Worm (Caenorhabditis elegans) whole organism, young adult: Measurements from ENCODE around the gene ZK682.7.

Experiments
- F22D6.2 ChIP-seq: sonication (generic microtip); optimal IDR thresholded peaks from 2 replicates; lab custom pipeline; 2016; ENCODE audit warnings: mild to moderate bottlenecking, missing genetic modification characterization, missing compliant biosample characterization
- F33H1.4 ChIP-seq: fragments of 200-800 bp; sonication (Bioruptor generic); IDR thresholded peaks from 2 replicates; pipeline ENCODE4 v1.3.6; 2022; ENCODE audit warnings: missing genetic modification reagents, missing genetic modification characterization, missing compliant biosample characterization
- F52B5.7 ChIP-seq: sonication (generic microtip); optimal IDR thresholded peaks from 2 replicates; lab custom pipeline; 2016; ENCODE audit warnings: mild to moderate bottlenecking, missing genetic modification characterization, missing compliant biosample characterization
- F55B11.4 ChIP-seq: sonication (generic microtip); optimal IDR thresholded peaks from 2 replicates; lab custom pipeline; 2016; ENCODE audit warnings: missing compliant biosample characterization, missing genetic modification characterization, borderline replicate concordance; ENCODE audit not compliant: insufficient read depth
- F57C9.4 ChIP-seq: sonication (generic microtip); optimal IDR thresholded peaks from 2 replicates; lab custom pipeline; 2017; ENCODE audit warnings: mild to moderate bottlenecking, missing genetic modification characterization, missing compliant biosample characterization
- K12H6.12 ChIP-seq: fragments of 200-800 bp; sonication (Bioruptor generic); optimal IDR thresholded peaks from 2 replicates; lab custom pipeline; 2018; ENCODE audit warnings: mild to moderate bottlenecking, missing genetic modification characterization, missing compliant biosample characterization
- Y53G8AR.9 ChIP-seq: fragments of 200-800 bp; sonication (Bioruptor generic); conservative IDR thresholded peaks from 2 replicates; pipeline ENCODE4 v1.3.6; 2022; ENCODE audit warnings: missing genetic modification reagents, missing genetic modification characterization, missing compliant biosample characterization
- Y67H2A.10 ChIP-seq: fragments of 200-800 bp; sonication (Bioruptor generic); conservative IDR thresholded peaks from 2 replicates; pipeline ENCODE4 v1.3.6; 2022; ENCODE audit warnings: missing genetic modification reagents, missing genetic modification characterization, missing compliant biosample characterization
- Y79H2A.3 ChIP-seq: fragments of 200-800 bp; sonication (Bioruptor generic); conservative IDR thresholded peaks from 2 replicates; pipeline ENCODE4 v1.3.6; 2022; ENCODE audit warnings: missing genetic modification reagents, missing genetic modification characterization, missing compliant biosample characterization
- attf-3 ChIP-seq: fragments of 200-800 bp; sonication (Bioruptor generic); conservative IDR thresholded peaks from 2 replicates; pipeline ENCODE4 v1.3.6; 2022; ENCODE audit warnings: missing genetic modification reagents, missing genetic modification characterization, missing compliant biosample characterization
- attf-6 ChIP-seq: fragments of 200-800 bp; sonication (Bioruptor generic); IDR thresholded peaks from 2 replicates; pipeline ENCODE4 v1.3.6; 2022; ENCODE audit warnings: missing genetic modification reagents, missing genetic modification characterization, missing compliant biosample characterization
- bed-2 ChIP-seq: fragments of 200-800 bp; sonication (Bioruptor generic); IDR thresholded peaks from 2 replicates; pipeline ENCODE4 v1.3.6; 2022; ENCODE audit warnings: missing genetic modification reagents, missing genetic modification characterization, missing compliant biosample characterization
- ccch-3 ChIP-seq: fragments of 200-800 bp; sonication (Bioruptor generic); optimal IDR thresholded peaks from 2 replicates; lab custom pipeline; 2018; ENCODE audit warnings: mild to moderate bottlenecking, missing genetic modification characterization, missing compliant biosample characterization
- cebp-1 ChIP-seq, 2 experiments: fragments of 200-800 bp in 1 of 2; sonication (Bioruptor generic) in 1 of 2; sonication (generic microtip) in 1 of 2; IDR thresholded peaks in 1 of 2; optimal IDR thresholded peaks in 1 of 2; 2 replicates each; pipeline versions ENCODE4 v1.3.6 to Lab custom; 2017 to 2022; ENCODE audit warnings: missing compliant biosample characterization in 2 of 2, missing genetic modification characterization in 2 of 2, mild to moderate bottlenecking in 1 of 2, missing genetic modification reagents in 1 of 2, moderate library complexity in 1 of 2
- ceh-40 ChIP-seq: fragments of 200-800 bp; sonication (Bioruptor generic); IDR thresholded peaks from 2 replicates; pipeline ENCODE4 v1.3.6; 2022; ENCODE audit warnings: missing genetic modification characterization, missing compliant biosample characterization
- ekl-4 ChIP-seq: fragments of 200-800 bp; sonication (Bioruptor generic); IDR thresholded peaks from 2 replicates; pipeline ENCODE4 v1.3.6; 2022; ENCODE audit warnings: missing genetic modification reagents, missing genetic modification characterization, missing compliant biosample characterization
- ets-4 ChIP-seq: fragments of 200-800 bp; sonication (Bioruptor generic); optimal IDR thresholded peaks from 2 replicates; lab custom pipeline; 2018; ENCODE audit warnings: mild to moderate bottlenecking, missing genetic modification characterization, missing compliant biosample characterization
- fkh-3 ChIP-seq: sonication (generic microtip); optimal IDR thresholded peaks from 2 replicates; lab custom pipeline; 2016; ENCODE audit warnings: mild to moderate bottlenecking, missing genetic modification characterization, missing compliant biosample characterization
- hlh-12 ChIP-seq: sonication (generic microtip); optimal IDR thresholded peaks from 2 replicates; lab custom pipeline; 2016; ENCODE audit warnings: missing genetic modification characterization, missing compliant biosample characterization
- let-607 ChIP-seq, 2 experiments: fragments of 200-800 bp in 1 of 2; sonication (Bioruptor generic) in 1 of 2; sonication (generic microtip) in 1 of 2; optimal IDR thresholded peaks; 2 replicates each; lab custom pipeline; 2016 to 2018; ENCODE audit warnings: mild to moderate bottlenecking in 2 of 2, missing compliant biosample characterization in 2 of 2, missing genetic modification characterization in 2 of 2, moderate library complexity in 2 of 2, missing genotype in 1 of 2
- lsy-27 ChIP-seq: sonication (generic microtip); optimal IDR thresholded peaks from 2 replicates; lab custom pipeline; 2017; ENCODE audit warnings: missing genetic modification characterization, mild to moderate bottlenecking, missing compliant biosample characterization, antibody characterized with exemption, missing genotype, borderline replicate concordance; ENCODE audit not compliant: insufficient read depth
- madf-10 ChIP-seq: sonication (generic microtip); optimal IDR thresholded peaks from 2 replicates; lab custom pipeline; 2016; ENCODE audit warnings: mild to moderate bottlenecking, missing genetic modification characterization, missing compliant biosample characterization
- mcd-1 ChIP-seq: fragments of 200-800 bp; sonication (Bioruptor generic); IDR thresholded peaks from 2 replicates; pipeline ENCODE4 v1.3.6; 2022; ENCODE audit warnings: missing genetic modification reagents, missing genetic modification characterization, missing compliant biosample characterization
- mel-28 ChIP-seq: sonication (generic microtip); optimal IDR thresholded peaks from 2 replicates; lab custom pipeline; 2016; ENCODE audit warnings: borderline replicate concordance, mild to moderate bottlenecking, missing genetic modification characterization, missing compliant biosample characterization
- mes-4 ChIP-seq: sonication (generic microtip); optimal IDR thresholded peaks from 2 replicates; lab custom pipeline; 2016; ENCODE audit warnings: missing genotype, missing genetic modification characterization, missing compliant biosample characterization
- nfya-1 ChIP-seq: sonication (generic microtip); optimal IDR thresholded peaks from 2 replicates; lab custom pipeline; 2017; ENCODE audit warnings: antibody characterized with exemption, missing compliant biosample characterization, missing genetic modification characterization, borderline replicate concordance; ENCODE audit not compliant: insufficient read depth
- nhr-120 ChIP-seq: fragments of 200-800 bp; sonication (Bioruptor generic); IDR thresholded peaks from 2 replicates; pipeline ENCODE4 v1.3.6; 2022; ENCODE audit warnings: missing genetic modification characterization, missing compliant biosample characterization
- nhr-90 ChIP-seq: sonication (generic microtip); optimal IDR thresholded peaks from 2 replicates; lab custom pipeline; 2016; ENCODE audit warnings: missing genotype, mild to moderate bottlenecking, missing genetic modification characterization, missing compliant biosample characterization
- sdz-38 ChIP-seq: sonication (generic microtip); optimal IDR thresholded peaks from 2 replicates; lab custom pipeline; 2016; ENCODE audit warnings: missing genotype, missing genetic modification characterization, missing compliant biosample characterization
- snpc-1.1 ChIP-seq: sonication (generic microtip); optimal IDR thresholded peaks from 2 replicates; lab custom pipeline; 2017; ENCODE audit warnings: missing genetic modification characterization, mild to moderate bottlenecking, missing compliant biosample characterization, antibody characterized with exemption, moderate library complexity, missing genotype, missing genetic modification reagents; ENCODE audit not compliant: insufficient read depth
- sptf-2 ChIP-seq: fragments of 200-800 bp; sonication (Bioruptor generic); optimal IDR thresholded peaks from 2 replicates; lab custom pipeline; 2018; ENCODE audit warnings: mild to moderate bottlenecking, missing genetic modification characterization, missing compliant biosample characterization
- tlf-1 ChIP-seq: fragments of 200-800 bp; sonication (Bioruptor generic); optimal IDR thresholded peaks from 2 replicates; lab custom pipeline; 2018; ENCODE audit warnings: mild to moderate bottlenecking, missing genetic modification characterization, missing compliant biosample characterization
- unc-130 ChIP-seq: sonication (generic microtip); optimal IDR thresholded peaks from 2 replicates; lab custom pipeline; 2016; ENCODE audit warnings: missing genetic modification reagents, missing genetic modification characterization, missing compliant biosample characterization
- unc-62 ChIP-seq: fragments of 150-350 bp; optimal IDR thresholded peaks from 2 replicates; lab custom pipeline; 2014; ENCODE audit warnings: missing biosample characterization, missing genetic modification reagents, missing genetic modification characterization
- ztf-18 ChIP-seq: sonication (generic microtip); optimal IDR thresholded peaks from 2 replicates; lab custom pipeline; 2016; ENCODE audit warnings: missing genotype, mild to moderate bottlenecking, missing genetic modification characterization, missing compliant biosample characterization
- ztf-25 ChIP-seq: fragments of 200-800 bp; sonication (Bioruptor generic); IDR thresholded peaks from 2 replicates; pipeline ENCODE4 v1.3.6; 2022; ENCODE audit warnings: missing genetic modification reagents, missing genetic modification characterization, missing compliant biosample characterization
- ztf-3 ChIP-seq: fragments of 200-800 bp; sonication (Bioruptor generic); optimal IDR thresholded peaks from 2 replicates; lab custom pipeline; 2018; ENCODE audit warnings: mild to moderate bottlenecking, missing genetic modification characterization, missing compliant biosample characterization

Gene ZK682.7

ce11 chrV:9338452-9338851 lies 46.5 kb upstream of the ZK682.7 start (continued):
- no peak for TF ChIP-seq F57C9.4 (tag; lab: Kevin White, UChicago)
- no peak for TF ChIP-seq lsy-27 (tag; lab: Kevin White, UChicago)
- no peak for TF ChIP-seq F55B11.4 (tag; lab: Kevin White, UChicago)
- no peak for TF ChIP-seq F22D6.2 (tag; lab: Kevin White, UChicago)
- no peak for TF ChIP-seq mcd-1 (GFP tag; lab: Robert Waterston, UW)
- TF ChIP-seq unc-130 = no peak
- no peak for TF ChIP-seq mel-28
- peak; percentile 80; the same call in 1 of the 2 replicates for TF ChIP-seq Y79H2A.3
- TF ChIP-seq nfya-1 (tag; lab: Kevin White, UChicago) = no peak
- TF ChIP-seq F52B5.7 (tag; lab: Kevin White, UChicago) = peak; percentile 15
- TF ChIP-seq nhr-120 (GFP tag; lab: Robert Waterston, UW) = no peak
- no peak for TF ChIP-seq nhr-90
- TF ChIP-seq ztf-18 (tag; lab: Kevin White, UChicago) = no peak
- no peak for TF ChIP-seq K12H6.12 (tag; lab: Kevin White, UChicago)
- TF ChIP-seq sdz-38 = no peak
- no peak for TF ChIP-seq hlh-12 (tag; lab: Kevin White, UChicago)
- no peak for TF ChIP-seq sptf-2 (GFP tag; lab: Kevin White, UChicago)
- no peak for TF ChIP-seq Y67H2A.10 (GFP tag; lab: Robert Waterston, UW)
- no peak for TF ChIP-seq ceh-40 (GFP tag; lab: Robert Waterston, UW)
- no peak for TF ChIP-seq fkh-3 (tag; lab: Kevin White, UChicago)
- TF ChIP-seq attf-3 (GFP tag; lab: Robert Waterston, UW) = 0 out of 2 replicates have a peak, but pooled peaks have one; percentile 9
- no peak for TF ChIP-seq ccch-3 (GFP tag; lab: Kevin White, UChicago)
- no peak for TF ChIP-seq F33H1.4 (GFP tag; lab: Robert Waterston, UW)
- TF ChIP-seq snpc-1.1 (tag; lab: Kevin White, UChicago) = no peak
- peak; percentile 58 for TF ChIP-seq madf-10 (tag; lab: Kevin White, UChicago)
- TF ChIP-seq unc-62 (GFP tag; lab: Kevin White, UChicago) = no peak
- no peak for TF ChIP-seq ztf-3 (GFP tag; lab: Kevin White, UChicago)
- no peak for TF ChIP-seq ets-4 (GFP tag; lab: Kevin White, UChicago)
- TF ChIP-seq let-607 (tag; optimal IDR thresholded peaks at IDR 0.05; lab: Kevin White, UChicago) = no peak
- TF ChIP-seq bed-2 (GFP tag; lab: Robert Waterston, UW) = no peak
- no peak for TF ChIP-seq mes-4 (tag; lab: Kevin White, UChicago)
- TF ChIP-seq tlf-1 (GFP tag; lab: Kevin White, UChicago) = peak; percentile 57
- no peak for TF ChIP-seq ekl-4 (GFP tag; lab: Robert Waterston, UW)
- peak; percentile 58; the same call in 1 of the 2 replicates for TF ChIP-seq Y53G8AR.9
- no peak for TF ChIP-seq ztf-25 (GFP tag; lab: Robert Waterston, UW)

DNA sequence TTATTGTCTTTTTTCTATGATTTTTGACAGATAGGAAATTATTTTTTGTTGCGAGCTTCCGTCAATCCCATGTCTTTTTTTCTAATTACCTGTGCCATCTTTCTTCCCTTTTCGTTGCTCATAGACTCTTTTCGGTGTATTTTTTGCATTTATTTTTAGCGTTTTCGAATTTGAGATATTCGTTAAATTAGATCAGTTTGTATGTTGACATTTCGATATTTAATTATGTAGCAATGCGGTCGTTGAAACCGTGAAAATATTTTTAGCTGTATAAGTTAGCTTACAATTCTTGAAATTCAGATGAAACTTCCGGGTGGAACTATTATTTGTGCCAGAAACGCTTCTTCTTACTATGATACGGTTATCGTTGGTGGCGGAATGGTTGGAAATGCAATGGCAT lies 44.5 kb upstream of the ZK682.7 start, which contains the start of gene coq-6:
coq-6 (plus strand) TSS at position 301 of the 400 bp plus-strand sequence.
- no peak for TF ChIP-seq cebp-1 (GFP tag; IDR thresholded peaks at IDR 0.05; lab: Robert Waterston, UW)
- peak; percentile 1 for TF ChIP-seq cebp-1 (tag; optimal IDR thresholded peaks at IDR 0.05; lab: Kevin White, UChicago)
- TF ChIP-seq attf-6 (GFP tag; lab: Robert Waterston, UW) = no peak
